Fruit fly (Drosophila melanogaster) whole organism, prepupa: Measurements from ENCODE around the gene Traf-like.

Experiments
- CG10669 ChIP-seq: fragments of 200-800 bp; sonication (Bioruptor generic); optimal IDR thresholded peaks from 3 replicates; lab custom pipeline; 2018; ENCODE audit warnings: missing biosample characterization, mild to moderate bottlenecking, missing genetic modification characterization, moderate library complexity
- CG11294 ChIP-seq: fragments of 200-800 bp; sonication (Bioruptor generic); IDR thresholded peaks from 2 replicates; pipeline ENCODE4 v1.3.6; 2022; ENCODE audit warnings: missing biosample characterization, missing genetic modification characterization
- CG11762 ChIP-seq: fragments of 200-800 bp; sonication (Bioruptor generic); optimal IDR thresholded peaks from 3 replicates; lab custom pipeline; 2016; ENCODE audit warnings: missing biosample characterization, missing genetic modification characterization; ENCODE audit not compliant: insufficient read depth
- CG15336 ChIP-seq: fragments of 200-800 bp; sonication (Bioruptor generic); IDR thresholded peaks from 2 replicates; pipeline ENCODE4 v1.3.6; 2022; ENCODE audit warnings: missing biosample characterization, missing genetic modification characterization
- CG1621 ChIP-seq: fragments of 200-800 bp; sonication (Bioruptor generic); optimal IDR thresholded peaks from 3 replicates; lab custom pipeline; 2018; ENCODE audit warnings: missing biosample characterization, mild to moderate bottlenecking, missing genetic modification characterization
- CG16779 ChIP-seq: fragments of 200-800 bp; sonication (Bioruptor generic); optimal IDR thresholded peaks from 3 replicates; lab custom pipeline; 2017; ENCODE audit warnings: missing biosample characterization, mild to moderate bottlenecking, missing genetic modification characterization
- CG3032 ChIP-seq: fragments of 200-800 bp; optimal IDR thresholded peaks from 2 replicates; lab custom pipeline; 2019; ENCODE audit warnings: missing biosample characterization, mild to moderate bottlenecking, missing genetic modification characterization, moderate library complexity
- CG31627 ChIP-seq: fragments of 200-800 bp; sonication (Bioruptor generic); optimal IDR thresholded peaks from 3 replicates; lab custom pipeline; 2016; ENCODE audit warnings: missing biosample characterization, missing genetic modification characterization
- CG32006 ChIP-seq: fragments of 200-800 bp; sonication (Bioruptor generic); optimal IDR thresholded peaks from 3 replicates; lab custom pipeline; 2017; ENCODE audit warnings: missing biosample characterization, mild to moderate bottlenecking, missing genetic modification characterization
- CG34406 ChIP-seq: fragments of 200-800 bp; sonication (Bioruptor generic); optimal IDR thresholded peaks from 3 replicates; lab custom pipeline; 2016; ENCODE audit warnings: missing biosample characterization, missing genetic modification characterization
- CG4318 ChIP-seq: fragments of 200-800 bp; sonication (Bioruptor generic); optimal IDR thresholded peaks from 3 replicates; lab custom pipeline; 2017; ENCODE audit warnings: missing biosample characterization, mild to moderate bottlenecking, missing genetic modification characterization
- CG6163 ChIP-seq: fragments of 200-800 bp; sonication (Bioruptor generic); IDR thresholded peaks from 3 replicates; pipeline ENCODE4 v1.3.6; 2022; ENCODE audit warnings: missing biosample characterization, missing genetic modification characterization
- CG6276 ChIP-seq: fragments of 200-800 bp; sonication (Bioruptor generic); optimal IDR thresholded peaks from 2 replicates; lab custom pipeline; 2017; ENCODE audit warnings: missing biosample characterization, mild to moderate bottlenecking, missing genetic modification characterization
- CG6792 ChIP-seq: fragments of 200-800 bp; sonication (Bioruptor generic); optimal IDR thresholded peaks from 3 replicates; lab custom pipeline; 2016; ENCODE audit warnings: missing biosample characterization, missing genetic modification characterization
- CG6808 ChIP-seq: fragments of 200-800 bp; sonication (Bioruptor generic); optimal IDR thresholded peaks from 3 replicates; lab custom pipeline; 2017; ENCODE audit warnings: missing biosample characterization, missing genetic modification characterization, mild to moderate bottlenecking, moderate library complexity, missing genetic modification reagents
- CG6854 ChIP-seq: fragments of 200-800 bp; sonication (Bioruptor generic); optimal IDR thresholded peaks from 2 replicates; lab custom pipeline; 2017; ENCODE audit warnings: missing biosample characterization, mild to moderate bottlenecking, missing genetic modification characterization
- CG7368 ChIP-seq: fragments of 200-800 bp; sonication (Bioruptor generic); optimal IDR thresholded peaks from 3 replicates; lab custom pipeline; 2016; ENCODE audit warnings: missing biosample characterization, missing genetic modification characterization
- CG8119 ChIP-seq: fragments of 200-800 bp; sonication (Bioruptor generic); IDR thresholded peaks from 3 replicates; pipeline ENCODE4 v1.3.6; 2022; ENCODE audit warnings: missing biosample characterization, missing genetic modification characterization
- CG8632 ChIP-seq: fragments of 200-800 bp; sonication (Bioruptor generic); optimal IDR thresholded peaks from 3 replicates; lab custom pipeline; 2016; ENCODE audit warnings: missing biosample characterization, missing genetic modification characterization
- Eip75B ChIP-seq: fragments of 200-800 bp; sonication (Bioruptor generic); optimal IDR thresholded peaks from 3 replicates; lab custom pipeline; 2016; ENCODE audit warnings: missing biosample characterization, missing genetic modification characterization
- Eip78C ChIP-seq: fragments of 200-800 bp; sonication (Bioruptor generic); peaks from one replicate; lab custom pipeline; 2016; ENCODE audit warnings: missing biosample characterization, missing genetic modification characterization
- Eip93F ChIP-seq: fragments of 200-800 bp; sonication (Bioruptor generic); optimal IDR thresholded peaks from 2 replicates; lab custom pipeline; 2016; ENCODE audit warnings: missing biosample characterization, mild to moderate bottlenecking, missing genetic modification characterization
- Ets21C ChIP-seq: fragments of 200-800 bp; sonication (Bioruptor generic); optimal IDR thresholded peaks from 3 replicates; lab custom pipeline; 2016; ENCODE audit warnings: missing biosample characterization, missing genetic modification characterization
- Ets96B ChIP-seq: fragments of 200-800 bp; optimal IDR thresholded peaks from 2 replicates; lab custom pipeline; 2019; ENCODE audit warnings: missing biosample characterization, mild to moderate bottlenecking, missing genetic modification characterization, moderate library complexity
- Hr38 ChIP-seq: sonication (Bioruptor generic); optimal IDR thresholded peaks from 2 replicates; lab custom pipeline; 2016; ENCODE audit warnings: missing biosample characterization, missing genetic modification characterization
- Hr39 ChIP-seq: fragments of 200-800 bp; sonication (Bioruptor generic); optimal IDR thresholded peaks from 2 replicates; lab custom pipeline; 2016; ENCODE audit warnings: missing biosample characterization, missing genetic modification characterization
- Hr4 ChIP-seq: fragments of 200-800 bp; sonication (Bioruptor generic); optimal IDR thresholded peaks from 3 replicates; lab custom pipeline; 2016; ENCODE audit warnings: missing biosample characterization, missing genetic modification characterization
- Lpt ChIP-seq: fragments of 200-800 bp; sonication (Bioruptor generic); optimal IDR thresholded peaks from 3 replicates; lab custom pipeline; 2016; ENCODE audit warnings: missing biosample characterization, missing genetic modification characterization
- Met ChIP-seq: fragments of 200-800 bp; sonication (Bioruptor generic); optimal IDR thresholded peaks from 3 replicates; lab custom pipeline; 2016; ENCODE audit warnings: missing biosample characterization, missing genetic modification characterization
- Sox102F ChIP-seq: fragments of 200-800 bp; sonication (Bioruptor generic); optimal IDR thresholded peaks from 2 replicates; lab custom pipeline; 2016; ENCODE audit warnings: missing biosample characterization, mild to moderate bottlenecking, missing genetic modification characterization
- Sox14 ChIP-seq: fragments of 200-800 bp; sonication (Bioruptor generic); optimal IDR thresholded peaks from 3 replicates; lab custom pipeline; 2016; ENCODE audit warnings: missing biosample characterization, missing genetic modification characterization
- achi ChIP-seq: fragments of 200-800 bp; sonication (Bioruptor generic); optimal IDR thresholded peaks from 3 replicates; lab custom pipeline; 2016; ENCODE audit warnings: missing biosample characterization, missing genetic modification characterization
- acj6 ChIP-seq: fragments of 200-800 bp; sonication (Bioruptor generic); optimal IDR thresholded peaks from 3 replicates; lab custom pipeline; 2016; ENCODE audit warnings: missing biosample characterization, missing genetic modification characterization
- dac ChIP-seq: fragments of 200-800 bp; sonication (Bioruptor generic); optimal IDR thresholded peaks from 2 replicates; lab custom pipeline; 2017; ENCODE audit warnings: missing biosample characterization, mild to moderate bottlenecking, missing genetic modification characterization
- dsx ChIP-seq: fragments of 200-800 bp; optimal IDR thresholded peaks from 3 replicates; lab custom pipeline; 2019; ENCODE audit warnings: missing biosample characterization, mild to moderate bottlenecking, missing genetic modification characterization, moderate library complexity; ENCODE audit not compliant: poor library complexity, severe bottlenecking
- esn ChIP-seq: fragments of 200-800 bp; sonication (Bioruptor generic); optimal IDR thresholded peaks from 2 replicates; lab custom pipeline; 2016; ENCODE audit warnings: missing biosample characterization, mild to moderate bottlenecking, missing genetic modification characterization, moderate library complexity
- fd59A ChIP-seq: fragments of 200-800 bp; sonication (Bioruptor generic); optimal IDR thresholded peaks from 2 replicates; lab custom pipeline; 2017; ENCODE audit warnings: missing biosample characterization, mild to moderate bottlenecking, missing genetic modification characterization, missing genetic modification reagents
- fd85E ChIP-seq: fragments of 200-800 bp; sonication (Bioruptor generic); optimal IDR thresholded peaks from 3 replicates; lab custom pipeline; 2016; ENCODE audit warnings: missing biosample characterization, missing genetic modification characterization
- fkh ChIP-seq: fragments of 200-800 bp; sonication (Bioruptor generic); optimal IDR thresholded peaks from 3 replicates; lab custom pipeline; 2017; ENCODE audit warnings: missing biosample characterization, mild to moderate bottlenecking, missing genetic modification characterization, moderate library complexity
- net ChIP-seq: fragments of 200-800 bp; sonication (Bioruptor generic); optimal IDR thresholded peaks from 3 replicates; lab custom pipeline; 2016; ENCODE audit warnings: missing biosample characterization, missing genetic modification characterization
- pdm3 ChIP-seq: fragments of 200-800 bp; sonication (Bioruptor generic); optimal IDR thresholded peaks from 3 replicates; lab custom pipeline; 2016; ENCODE audit warnings: missing biosample characterization, missing genetic modification characterization
- salr ChIP-seq, 2 experiments: fragments of 200-800 bp; sonication (Bioruptor generic); optimal IDR thresholded peaks; 3 replicates each; lab custom pipeline; 2016 to 2018; ENCODE audit warnings: missing biosample characterization in 2 of 2, missing genetic modification characterization in 2 of 2, mild to moderate bottlenecking in 1 of 2
- spab ChIP-seq: fragments of 200-800 bp; sonication (Bioruptor generic); optimal IDR thresholded peaks from 2 replicates; lab custom pipeline; 2017; ENCODE audit warnings: missing biosample characterization, mild to moderate bottlenecking, missing genetic modification characterization, missing genetic modification reagents
- ss ChIP-seq, 2 experiments: fragments of 200-800 bp; sonication (Bioruptor generic); optimal IDR thresholded peaks; 2 replicates in 1 of 2; 3 replicates in 1 of 2; lab custom pipeline; 2017 to 2018; ENCODE audit warnings: mild to moderate bottlenecking in 2 of 2, missing biosample characterization in 2 of 2, missing genetic modification characterization in 2 of 2, moderate library complexity in 1 of 2
- svp ChIP-seq: fragments of 200-800 bp; sonication (Bioruptor generic); peaks from one replicate; lab custom pipeline; 2016; ENCODE audit warnings: missing biosample characterization, missing genetic modification characterization
- vri ChIP-seq: fragments of 200-800 bp; sonication (Bioruptor generic); optimal IDR thresholded peaks from 3 replicates; lab custom pipeline; 2016; ENCODE audit warnings: missing biosample characterization, mild to moderate bottlenecking, missing genetic modification characterization

The Traf-like gene

dm6 chrX:16446769-16447168, 31.9 kb downstream of the Traf-like start, which contains the start of gene eIF2alpha:
eIF2alpha (minus strand) TSS chrX:16446993.
- TF ChIP-seq CG6854 (GFP tag; lab: Kevin White, UChicago) (no peak), Ets96B (no peak), Hr4 (GFP tag; lab: Kevin White, UChicago) (no peak), net (no peak), CG32006 (no peak), pdm3 (GFP tag; lab: Kevin White, UChicago) (no peak), Eip78C (peak; percentile 22), CG15336 (no peak), fd59A (GFP tag; lab: Kevin White, UChicago) (no peak), CG6276 (GFP tag; lab: Kevin White, UChicago) (no peak), CG10669 (GFP tag; lab: Kevin White, UChicago) (no peak), svp (GFP tag; lab: Kevin White, UChicago) (peak; percentile 67), fkh (GFP tag; lab: Kevin White, UChicago) (no peak), esn (GFP tag; lab: Kevin White, UChicago) (peak; percentile 0)

- TF ChIP-seq acj6 (GFP tag; lab: Kevin White, UChicago): no peak
- TF ChIP-seq esn (GFP tag; lab: Kevin White, UChicago): peak; percentile 1
- TF ChIP-seq CG31627 (GFP tag; lab: Kevin White, UChicago): no peak
- TF ChIP-seq CG6792 (GFP tag; lab: Kevin White, UChicago): peak; percentile 34
- no peak for TF ChIP-seq Eip93F (GFP tag; lab: Kevin White, UChicago)
- no peak for TF ChIP-seq Ets21C (GFP tag; lab: Kevin White, UChicago)
- peak; percentile 87 to 93 for TF ChIP-seq ss (GFP tag; optimal IDR thresholded peaks at IDR 0.05; lab: Kevin White, UChicago)
- TF ChIP-seq dac (GFP tag; lab: Kevin White, UChicago): peak; percentile 56
- no peak for TF ChIP-seq CG3032 (tag; lab: Kevin White, UChicago)
- peak; percentile 60 for TF ChIP-seq Lpt (GFP tag; lab: Kevin White, UChicago)
- peak; percentile 28 for TF ChIP-seq Eip75B (GFP tag; lab: Kevin White, UChicago)
- TF ChIP-seq CG7368 (GFP tag; lab: Kevin White, UChicago): no peak
- no peak for TF ChIP-seq dsx (GFP tag; lab: Kevin White, UChicago)
- TF ChIP-seq CG10669 (GFP tag; lab: Kevin White, UChicago): no peak
- peak; percentile 55 for TF ChIP-seq CG32006
- no peak for TF ChIP-seq CG11294 (GFP tag; lab: Robert Waterston, UW)
- no peak for TF ChIP-seq achi (GFP tag; lab: Kevin White, UChicago)
- no peak for TF ChIP-seq Hr39
- TF ChIP-seq CG34406 (GFP tag; lab: Kevin White, UChicago): peak; percentile 34
- TF ChIP-seq CG8119: peak; percentile 75; the same call in 2 of the 3 replicates
- TF ChIP-seq CG6854 (GFP tag; lab: Kevin White, UChicago): peak; percentile 80
- TF ChIP-seq CG4318 (GFP tag; lab: Kevin White, UChicago): no peak
- TF ChIP-seq CG11762 (GFP tag; lab: Kevin White, UChicago): no peak
- TF ChIP-seq fd85E (GFP tag; lab: Kevin White, UChicago): no peak
- TF ChIP-seq Hr38 (GFP tag; lab: Kevin White, UChicago): no peak
- TF ChIP-seq Sox102F (GFP tag; lab: Kevin White, UChicago): no peak
- peak; percentile 43 for TF ChIP-seq fd59A (GFP tag; lab: Kevin White, UChicago)
- peak; percentile 61 for TF ChIP-seq net
- peak; percentile 62 for TF ChIP-seq CG1621 (tag; lab: Kevin White, UChicago)
- TF ChIP-seq CG6276 (GFP tag; lab: Kevin White, UChicago): peak; percentile 84
- TF ChIP-seq Sox14 (GFP tag; lab: Kevin White, UChicago): peak; percentile 63
- TF ChIP-seq CG6808 (GFP tag; lab: Kevin White, UChicago): peak; percentile 80
- TF ChIP-seq salr (GFP tag; optimal IDR thresholded peaks at IDR 0.05; lab: Kevin White, UChicago): peak in 1 of 2 experiments; percentile 57
- TF ChIP-seq fkh (GFP tag; lab: Kevin White, UChicago): peak; percentile 64
- TF ChIP-seq CG6163: peak; percentile 62; the same call in 2 of the 3 replicates
- no peak for TF ChIP-seq spab (GFP tag; lab: Kevin White, UChicago)
- peak; percentile 42 for TF ChIP-seq Met (GFP tag; lab: Kevin White, UChicago)
- TF ChIP-seq vri (GFP tag; lab: Kevin White, UChicago): peak; percentile 31
- peak; percentile 71 for TF ChIP-seq CG16779 (tag; lab: Kevin White, UChicago)
- no peak for TF ChIP-seq CG8632 (GFP tag; lab: Kevin White, UChicago)
- TF ChIP-seq pdm3 (GFP tag; lab: Kevin White, UChicago): no peak
Observed at dm6 chrX:16448252-16449191, 33.7 kb downstream of the Traf-like start, which contains the start of the genes CG34015 and eIF4H1. CG34015 (minus strand) TSS chrX:16448302. eIF4H1 (plus strand) TSS chrX:16448665.
